Worm (Caenorhabditis elegans) whole organism, L1 larva: Measurements from ENCODE around the gene nhr-136.

Source experiments
- ceh-82 ChIP-seq, 3 experiments: fragments of 150-350 bp in 1 of 3; sonication (generic microtip) in 2 of 3; optimal IDR thresholded peaks; 2 replicates each; lab custom pipeline; 2014 to 2017; ENCODE audit warnings: missing biosample characterization in 3 of 3, missing genetic modification characterization in 3 of 3
- ztf-11 ChIP-seq, 2 experiments: sonication (generic microtip); optimal IDR thresholded peaks; 2 replicates each; lab custom pipeline; 2016 to 2017; ENCODE audit warnings: missing genetic modification characterization in 2 of 2, missing biosample characterization in 1 of 2, missing compliant biosample characterization in 1 of 2

ce11 chrV:12084216-12084615, 22.7 kb upstream of the nhr-136 start, which contains the start of gene R07B7.8:
- TF ChIP-seq ztf-11 (tag; optimal IDR thresholded peaks at IDR 0.05; lab: Kevin White, UChicago), result no peak
- no peak for TF ChIP-seq ceh-82 (tag; optimal IDR thresholded peaks at IDR 0.05; lab: Kevin White, UChicago)
